Fruit fly (Drosophila melanogaster) whole organism, embryonic: ENCODE data around the gene CG3224.

Experiments used
- CG10543 ChIP-seq: fragments of 200-800 bp; sonication (Bioruptor generic); optimal IDR thresholded peaks from 3 replicates; lab custom pipeline; 2017; ENCODE audit warnings: missing biosample characterization, mild to moderate bottlenecking, missing genetic modification characterization, moderate library complexity
- CG11504 ChIP-seq: fragments of 200-800 bp; sonication (Bioruptor generic); optimal IDR thresholded peaks from 3 replicates; lab custom pipeline; 2019; ENCODE audit warnings: missing biosample characterization, mild to moderate bottlenecking, missing genetic modification characterization, moderate library complexity
- CG1233 ChIP-seq: fragments of 200-800 bp; sonication (Bioruptor generic); optimal IDR thresholded peaks from 4 replicates; lab custom pipeline; 2018; ENCODE audit warnings: missing biosample characterization, mild to moderate bottlenecking, missing genetic modification characterization
- CG12391 ChIP-seq: fragments of 200-800 bp; sonication (Bioruptor generic); optimal IDR thresholded peaks from 3 replicates; lab custom pipeline; 2018; ENCODE audit warnings: missing biosample characterization, mild to moderate bottlenecking, missing genetic modification characterization, moderate library complexity
- CG12659 ChIP-seq: fragments of 200-800 bp; sonication (Bioruptor generic); optimal IDR thresholded peaks from 3 replicates; lab custom pipeline; 2017; ENCODE audit warnings: mild to moderate bottlenecking, missing biosample characterization, missing genetic modification reagents, missing genetic modification characterization
- CG12942 ChIP-seq: fragments of 200-800 bp; sonication (Bioruptor generic); optimal IDR thresholded peaks from 3 replicates; lab custom pipeline; 2016; ENCODE audit warnings: missing biosample characterization, missing genetic modification characterization
- CG16813 ChIP-seq: fragments of 200-800 bp; sonication (Bioruptor generic); IDR thresholded peaks from 3 replicates; pipeline ENCODE4 v1.3.6; 2022; ENCODE audit warnings: missing biosample characterization, missing genetic modification characterization; ENCODE audit not compliant: partially characterized antibody
- CG17328 ChIP-seq: fragments of 200-800 bp; sonication (Bioruptor generic); IDR thresholded peaks from 2 replicates; pipeline ENCODE4 v1.3.6; 2022; ENCODE audit warnings: missing biosample characterization, missing genetic modification characterization
- CG18599 ChIP-seq: fragments of 200-800 bp; sonication (Bioruptor generic); optimal IDR thresholded peaks from 3 replicates; lab custom pipeline; 2017; ENCODE audit warnings: missing biosample characterization, missing genetic modification characterization, mild to moderate bottlenecking, moderate library complexity, missing genetic modification reagents
- CG18764 ChIP-seq: fragments of 200-800 bp; sonication (Bioruptor generic); optimal IDR thresholded peaks from 3 replicates; lab custom pipeline; 2016; ENCODE audit warnings: missing biosample characterization, missing genetic modification characterization
- CG2875 ChIP-seq: fragments of 200-800 bp; sonication (Bioruptor generic); optimal IDR thresholded peaks from 2 replicates; lab custom pipeline; 2017; ENCODE audit warnings: missing biosample characterization, mild to moderate bottlenecking, missing genetic modification characterization, missing genetic modification reagents
- CG30431 ChIP-seq: fragments of 200-800 bp; sonication (Bioruptor generic); optimal IDR thresholded peaks from 2 replicates; lab custom pipeline; 2017; ENCODE audit warnings: missing biosample characterization, missing genetic modification characterization
- CG31224 ChIP-seq: fragments of 200-800 bp; sonication (Bioruptor generic); IDR thresholded peaks from 2 replicates; pipeline ENCODE4 v1.3.6; 2022; ENCODE audit warnings: missing biosample characterization, missing genetic modification characterization
- CG33557 ChIP-seq: fragments of 200-800 bp; sonication (Bioruptor generic); optimal IDR thresholded peaks from 2 replicates; lab custom pipeline; 2019; ENCODE audit warnings: missing biosample characterization, mild to moderate bottlenecking, missing genetic modification characterization, moderate library complexity
- CG4730 ChIP-seq: fragments of 200-800 bp; sonication (Bioruptor generic); IDR thresholded peaks from 2 replicates; pipeline ENCODE4 v1.3.6; 2022; ENCODE audit warnings: missing biosample characterization, missing genetic modification characterization
- CG4854 ChIP-seq: fragments of 200-800 bp; sonication (Bioruptor generic); optimal IDR thresholded peaks from 2 replicates; lab custom pipeline; 2016; ENCODE audit warnings: missing biosample characterization, missing genetic modification characterization, inconsistent platforms
- CHES-1-like ChIP-seq: fragments of 200-800 bp; sonication (Bioruptor generic); optimal IDR thresholded peaks from 2 replicates; lab custom pipeline; 2016; ENCODE audit warnings: missing biosample characterization, missing genetic modification characterization
- D19B ChIP-seq: fragments of 200-800 bp; sonication (Bioruptor generic); optimal IDR thresholded peaks from 2 replicates; lab custom pipeline; 2017; ENCODE audit warnings: missing biosample characterization, mild to moderate bottlenecking, missing genetic modification characterization
- Dbx ChIP-seq: fragments of 200-800 bp; sonication (Bioruptor generic); IDR thresholded peaks from 3 replicates; pipeline ENCODE4 v1.3.6; 2022; ENCODE audit warnings: missing biosample characterization, missing genetic modification characterization
- Fer2 ChIP-seq: fragments of 200-800 bp; sonication (Bioruptor generic); optimal IDR thresholded peaks from 2 replicates; lab custom pipeline; 2018; ENCODE audit warnings: missing biosample characterization, mild to moderate bottlenecking, missing genetic modification characterization, moderate library complexity
- Fer3 ChIP-seq: fragments of 200-800 bp; sonication (Bioruptor generic); optimal IDR thresholded peaks from 2 replicates; lab custom pipeline; 2018; ENCODE audit warnings: missing biosample characterization, mild to moderate bottlenecking, missing genetic modification characterization, moderate library complexity
- Gsc ChIP-seq: fragments of 200-800 bp; sonication (Bioruptor generic); IDR thresholded peaks from 2 replicates; pipeline ENCODE4 v1.3.6; 2022; ENCODE audit warnings: missing biosample characterization, missing genetic modification characterization
- H15 ChIP-seq: fragments of 200-800 bp; sonication (Bioruptor generic); IDR thresholded peaks from 3 replicates; pipeline ENCODE4 v1.3.6; 2022; ENCODE audit warnings: missing biosample characterization, missing genetic modification characterization
- HLHmδ ChIP-seq: fragments of 200-800 bp; sonication (Bioruptor generic); optimal IDR thresholded peaks from 2 replicates; lab custom pipeline; 2018; ENCODE audit warnings: missing biosample characterization, mild to moderate bottlenecking, missing genetic modification characterization, moderate library complexity
- Hr3 ChIP-seq: fragments of 200-800 bp; sonication (Bioruptor generic); optimal IDR thresholded peaks from 3 replicates; lab custom pipeline; 2016; ENCODE audit warnings: missing biosample characterization, missing genetic modification characterization
- Lim3 ChIP-seq: fragments of 200-800 bp; sonication (Bioruptor generic); IDR thresholded peaks from 2 replicates; pipeline ENCODE4 v1.3.6; 2022; ENCODE audit warnings: missing biosample characterization, missing genetic modification characterization
- Mes4 ChIP-seq: fragments of 200-800 bp; sonication (Bioruptor generic); optimal IDR thresholded peaks from 2 replicates; lab custom pipeline; 2016; ENCODE audit warnings: missing biosample characterization, missing genetic modification characterization
- Myb ChIP-seq: fragments of 200-800 bp; sonication (Bioruptor generic); optimal IDR thresholded peaks from 2 replicates; lab custom pipeline; 2016; ENCODE audit warnings: missing biosample characterization, missing genetic modification characterization
- Sry-β ChIP-seq: fragments of 200-800 bp; sonication (Bioruptor generic); optimal IDR thresholded peaks from 2 replicates; lab custom pipeline; 2018; ENCODE audit warnings: missing biosample characterization, mild to moderate bottlenecking, missing genetic modification characterization, moderate library complexity
- aop ChIP-seq: fragments of 200-800 bp; sonication (Bioruptor generic); IDR thresholded peaks from 2 replicates; pipeline ENCODE4 v1.3.6; 2022; ENCODE audit warnings: missing biosample characterization, missing genetic modification characterization
- ash1 ChIP-seq: fragments of 200-800 bp; sonication (Bioruptor generic); optimal IDR thresholded peaks from 2 replicates; lab custom pipeline; 2018; ENCODE audit warnings: missing biosample characterization, mild to moderate bottlenecking, missing genetic modification characterization
- crc ChIP-seq: fragments of 200-800 bp; sonication (Bioruptor generic); optimal IDR thresholded peaks from 2 replicates; lab custom pipeline; 2016; ENCODE audit warnings: missing biosample characterization, missing genetic modification characterization
- crol ChIP-seq: fragments of 200-800 bp; sonication (Bioruptor generic); IDR thresholded peaks from 2 replicates; pipeline ENCODE4 v1.3.6; 2022; ENCODE audit warnings: missing biosample characterization, missing genetic modification characterization
- disco-r ChIP-seq: fragments of 200-800 bp; sonication (Bioruptor generic); optimal IDR thresholded peaks from 2 replicates; lab custom pipeline; 2016; ENCODE audit warnings: missing biosample characterization, missing genetic modification characterization
- ewg ChIP-seq: fragments of 200-800 bp; sonication (Bioruptor generic); optimal IDR thresholded peaks from 3 replicates; lab custom pipeline; 2017; ENCODE audit warnings: mild to moderate bottlenecking, missing biosample characterization, missing genetic modification reagents, missing genetic modification characterization
- fd102C ChIP-seq: fragments of 200-800 bp; sonication (Bioruptor generic); optimal IDR thresholded peaks from 2 replicates; lab custom pipeline; 2018; ENCODE audit warnings: missing biosample characterization, mild to moderate bottlenecking, missing genetic modification characterization, moderate library complexity
- gcm2 ChIP-seq: fragments of 200-800 bp; sonication (Bioruptor generic); optimal IDR thresholded peaks from 2 replicates; lab custom pipeline; 2016; ENCODE audit warnings: missing biosample characterization, missing genetic modification characterization
- hb ChIP-seq: fragments of 200-800 bp; sonication (Bioruptor generic); IDR thresholded peaks from 3 replicates; pipeline ENCODE4 v1.3.6; 2022; ENCODE audit warnings: missing biosample characterization, missing genetic modification characterization; ENCODE audit not compliant: partially characterized antibody
- mirr ChIP-seq: fragments of 200-800 bp; sonication (Bioruptor generic); optimal IDR thresholded peaks from 3 replicates; lab custom pipeline; 2018; ENCODE audit warnings: missing biosample characterization, mild to moderate bottlenecking, missing genetic modification characterization
- nerfin-2 ChIP-seq: fragments of 200-800 bp; sonication (Bioruptor generic); IDR thresholded peaks from 2 replicates; pipeline ENCODE4 v1.3.6; 2022; ENCODE audit warnings: missing biosample characterization, missing genetic modification characterization; ENCODE audit not compliant: partially characterized antibody
- p53 ChIP-seq: fragments of 200-800 bp; sonication (Bioruptor generic); optimal IDR thresholded peaks from 2 replicates; lab custom pipeline; 2016; ENCODE audit warnings: missing biosample characterization, missing genetic modification characterization
- pita ChIP-seq: fragments of 200-800 bp; sonication (Bioruptor generic); optimal IDR thresholded peaks from 2 replicates; lab custom pipeline; 2017; ENCODE audit warnings: missing biosample characterization, mild to moderate bottlenecking, missing genetic modification characterization
- prd ChIP-seq, 3 experiments: fragments of >200 bp in 2 of 3; fragments of 200-800 bp in 1 of 3; sonication (Bioruptor generic) in 1 of 3; optimal IDR thresholded peaks in 2 of 3; IDR thresholded peaks in 1 of 3; 2 replicates in 2 of 3; 3 replicates in 1 of 3; pipeline versions ENCODE4 v1.3.6 to Lab custom; 2017 to 2022; ENCODE audit warnings: missing biosample characterization in 1 of 3, missing genetic modification characterization in 1 of 3
- pros ChIP-seq: fragments of 200-800 bp; sonication (Bioruptor generic); optimal IDR thresholded peaks from 3 replicates; lab custom pipeline; 2019; ENCODE audit warnings: missing biosample characterization, mild to moderate bottlenecking, missing genetic modification characterization, moderate library complexity
- sc ChIP-seq, 3 experiments: fragments of >200 bp in 2 of 3; fragments of 200-800 bp in 1 of 3; sonication (Bioruptor generic) in 1 of 3; optimal IDR thresholded peaks; 2 replicates in 2 of 3; 3 replicates in 1 of 3; lab custom pipeline; 2017; ENCODE audit warnings: mild to moderate bottlenecking in 1 of 3, missing biosample characterization in 1 of 3, missing genetic modification characterization in 1 of 3, missing genetic modification reagents in 1 of 3
- tll ChIP-seq, 2 experiments: fragments of 200-800 bp in 1 of 2; fragments of >200 bp in 1 of 2; sonication (Bioruptor generic) in 1 of 2; optimal IDR thresholded peaks; 2 replicates each; lab custom pipeline; 2017 to 2019; ENCODE audit warnings: missing biosample characterization in 2 of 2, missing genetic modification characterization in 2 of 2, mild to moderate bottlenecking in 1 of 2, moderate library complexity in 1 of 2
- unpg ChIP-seq: fragments of 200-800 bp; sonication (Bioruptor generic); optimal IDR thresholded peaks from 3 replicates; lab custom pipeline; 2018; ENCODE audit warnings: missing biosample characterization, mild to moderate bottlenecking, missing genetic modification characterization, moderate library complexity
- wor ChIP-seq: fragments of 200-800 bp; sonication (Bioruptor generic); IDR thresholded peaks from 2 replicates; pipeline ENCODE4 v1.3.6; 2022; ENCODE audit warnings: missing biosample characterization, missing genetic modification characterization

CG3224 gene

dm6 chrX:6700263-6700989 is 39.2 kb upstream of the CG3224 start (continued):
- TF ChIP-seq tll (GFP tag; optimal IDR thresholded peaks at IDR 0.05; lab: Kevin White, UChicago) (peak in 1 of 2 experiments; percentile 24), ewg (no peak), gcm2 (GFP tag; lab: Kevin White, UChicago) (no peak), CHES-1-like (no peak), disco-r (GFP tag; lab: Kevin White, UChicago) (no peak), Gsc (no peak), unpg (GFP tag; lab: Kevin White, UChicago) (no peak), CG1233 (GFP tag; lab: Kevin White, UChicago) (no peak), CG31224 (GFP tag; lab: Robert Waterston, UW) (no peak), p53 (no peak), H15 (no peak), crc (GFP tag; lab: Kevin White, UChicago) (no peak), Fer2 (no peak), Dbx (no peak), CG11504 (tag; lab: Kevin White, UChicago) (no peak), CG30431 (GFP tag; lab: Kevin White, UChicago) (no peak), D19B (no peak), mirr (GFP tag; lab: Kevin White, UChicago) (peak; percentile 89), prd (optimal IDR thresholded peaks at IDR 0.05; lab: Kevin White, UChicago) (no peak), prd (GFP tag; IDR thresholded peaks at IDR 0.05; lab: Robert Waterston, UW) (no peak), sc (optimal IDR thresholded peaks at IDR 0.05; lab: Kevin White, UChicago) (no peak), sc (GFP tag; optimal IDR thresholded peaks at IDR 0.05; lab: Kevin White, UChicago) (no peak), CG2875 (GFP tag; lab: Kevin White, UChicago) (no peak), hb (no peak), CG10543 (GFP tag; lab: Kevin White, UChicago) (peak; percentile 22), CG16813 (GFP tag; lab: Robert Waterston, UW) (no peak), aop (GFP tag; lab: Robert Waterston, UW) (no peak), crol (no peak), CG12391 (tag; lab: Kevin White, UChicago) (no peak), ash1 (no peak), Lim3 (GFP tag; lab: Robert Waterston, UW) (no peak), CG18599 (GFP tag; lab: Kevin White, UChicago) (no peak), CG12659 (no peak), HLHmδ (GFP tag; lab: Kevin White, UChicago) (no peak), Sry-β (GFP tag; lab: Kevin White, UChicago) (no peak), CG4854 (no peak), CG17328 (GFP tag; lab: Robert Waterston, UW) (no peak), wor (GFP tag; lab: Robert Waterston, UW) (no peak), fd102C (no peak), Mes4 (GFP tag; lab: Kevin White, UChicago) (no peak), nerfin-2 (GFP tag; lab: Robert Waterston, UW) (no peak), pros (GFP tag; lab: Kevin White, UChicago) (peak; percentile 53), CG4730 (GFP tag; lab: Robert Waterston, UW) (no peak), pita (GFP tag; lab: Kevin White, UChicago) (no peak), Fer3 (tag; lab: Kevin White, UChicago) (no peak), CG12942 (no peak), CG18764 (GFP tag; lab: Kevin White, UChicago) (no peak), Hr3 (GFP tag; lab: Kevin White, UChicago) (no peak), CG33557 (GFP tag; lab: Kevin White, UChicago) (no peak), Myb (GFP tag; lab: Kevin White, UChicago) (no peak)
